Fruit fly (Drosophila melanogaster) Kc167 (cell line): ENCODE results near the gene ctrip.

Experiments
- Myc ChIP-seq: fragments of >200 bp; optimal IDR thresholded peaks from 2 replicates; lab custom pipeline; 2017; ENCODE audit warnings: missing external identifiers
- Sin3A ChIP-seq: fragments of >200 bp; optimal IDR thresholded peaks from 2 replicates; lab custom pipeline; 2018; ENCODE audit warnings: missing external identifiers
- h ChIP-seq: fragments of >200 bp; optimal IDR thresholded peaks from 3 replicates; lab custom pipeline; 2018; ENCODE audit warnings: missing external identifiers
- insv ChIP-seq: fragments of >200 bp; optimal IDR thresholded peaks from 3 replicates; lab custom pipeline; 2018; ENCODE audit warnings: missing external identifiers
- psq ChIP-seq: fragments of >200 bp; optimal IDR thresholded peaks from 2 replicates; lab custom pipeline; 2017; ENCODE audit warnings: missing external identifiers
- ttk ChIP-seq: sonication (Bioruptor generic); optimal IDR thresholded peaks from 2 replicates; lab custom pipeline; 2017; ENCODE audit warnings: missing external identifiers

ctrip gene

dm6 chr3R:4811936-4812534, at the start of gene ctrip, which contains the start of gene Hus1-like:
Gene ctrip, minus strand, starts transcription at chr3R:4812096.
Gene Hus1-like, minus strand, starts transcription at chr3R:4812096.
- no peak for TF ChIP-seq Sin3A

- TF ChIP-seq psq (lab: Kevin White, UChicago) (no peak), Sin3A (no peak), h (lab: Kevin White, UChicago) (no peak), ttk (lab: Kevin White, UChicago) (no peak), insv (no peak), Myc (lab: Kevin White, UChicago) (no peak)
Observed at dm6 chr3R:4861144-4861543, 49.2 kb upstream of the ctrip start.

DNA sequence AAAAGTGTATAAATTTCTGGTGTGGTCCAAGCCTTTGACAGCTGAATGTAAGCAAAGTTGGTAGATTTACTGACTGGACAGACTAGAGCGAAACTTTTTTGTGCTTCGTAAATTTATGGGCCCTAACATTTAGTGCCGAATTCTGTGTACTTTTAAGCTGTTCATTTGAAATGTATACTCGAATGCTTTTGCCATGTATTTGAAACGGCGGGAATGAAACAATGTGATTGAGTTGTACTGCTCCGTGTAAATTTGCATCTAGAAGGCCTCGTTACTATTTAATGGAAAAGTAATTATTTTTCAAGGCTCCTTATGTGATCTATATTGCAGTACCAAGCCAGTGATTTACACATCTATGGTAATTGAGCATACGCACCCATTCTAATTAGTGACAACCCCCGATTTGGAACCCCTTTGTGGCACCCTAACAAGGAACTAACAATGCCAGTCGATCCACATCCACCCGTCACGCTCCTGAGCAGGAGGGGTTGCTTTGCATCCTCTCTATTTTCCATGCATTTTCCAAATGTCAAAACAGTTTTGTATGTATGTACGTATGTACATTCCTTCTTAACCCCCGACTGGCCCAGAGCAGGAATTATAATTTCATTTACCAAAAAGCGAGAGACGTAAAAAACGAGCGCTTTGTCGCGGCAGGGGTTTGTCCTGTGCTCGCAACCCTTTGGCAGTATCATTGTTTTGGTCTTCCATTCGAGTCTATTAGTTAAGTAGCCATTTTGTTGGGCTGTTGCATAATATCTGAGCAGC, 46.8 kb upstream of the ctrip start:
- TF ChIP-seq ttk (lab: Kevin White, UChicago) (no peak), insv (no peak), Sin3A (no peak), h (lab: Kevin White, UChicago) (no peak), psq (lab: Kevin White, UChicago) (no peak), Myc (lab: Kevin White, UChicago) (no peak)

DNA sequence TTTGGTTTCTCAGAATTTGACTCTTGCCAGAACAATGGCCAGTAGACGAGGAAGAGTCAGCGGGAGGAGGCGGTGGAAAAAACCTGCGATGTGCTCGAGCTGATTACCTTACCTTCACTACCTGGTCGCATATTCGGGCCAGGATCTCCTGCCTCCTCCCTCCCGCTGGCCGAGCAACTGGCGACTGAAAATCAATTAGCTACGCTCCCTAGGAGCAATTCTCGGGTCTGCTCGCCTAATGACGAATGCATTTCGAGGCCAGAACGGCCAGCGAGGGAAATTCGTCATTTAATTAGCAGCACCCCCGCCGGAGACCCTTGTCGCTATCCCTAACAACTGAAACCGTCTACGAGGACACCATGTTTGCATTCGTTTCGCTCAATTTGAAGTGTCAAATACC, 46.1 kb upstream of the ctrip start:
- TF ChIP-seq psq (lab: Kevin White, UChicago): no peak
- no peak for TF ChIP-seq Myc (lab: Kevin White, UChicago)
- TF ChIP-seq h (lab: Kevin White, UChicago): no peak
- TF ChIP-seq Sin3A: no peak
- no peak for TF ChIP-seq ttk (lab: Kevin White, UChicago)
- TF ChIP-seq insv: no peak

DNA sequence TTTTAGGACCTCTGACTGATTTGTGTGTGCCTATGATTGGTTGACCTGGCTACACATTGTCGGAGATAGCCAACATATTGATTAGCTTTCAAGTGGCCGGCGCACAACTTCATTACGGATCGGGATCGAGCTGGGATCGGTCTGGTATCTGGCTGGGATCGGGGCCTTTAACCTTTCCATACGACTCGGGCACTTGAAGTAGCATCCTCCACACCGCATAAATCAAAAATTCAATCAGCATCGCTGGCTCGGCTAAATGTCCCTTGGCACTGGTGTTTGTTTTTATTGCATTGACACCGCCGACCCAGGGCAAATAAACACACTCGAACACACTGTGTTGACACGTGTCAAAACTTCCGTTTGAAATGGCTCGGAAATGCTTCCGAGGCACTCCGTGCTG, 43.8 kb upstream of the ctrip start:
- TF ChIP-seq insv (no peak), Sin3A (no peak), h (lab: Kevin White, UChicago) (no peak), Myc (lab: Kevin White, UChicago) (no peak), psq (lab: Kevin White, UChicago) (no peak), ttk (lab: Kevin White, UChicago) (no peak)

DNA sequence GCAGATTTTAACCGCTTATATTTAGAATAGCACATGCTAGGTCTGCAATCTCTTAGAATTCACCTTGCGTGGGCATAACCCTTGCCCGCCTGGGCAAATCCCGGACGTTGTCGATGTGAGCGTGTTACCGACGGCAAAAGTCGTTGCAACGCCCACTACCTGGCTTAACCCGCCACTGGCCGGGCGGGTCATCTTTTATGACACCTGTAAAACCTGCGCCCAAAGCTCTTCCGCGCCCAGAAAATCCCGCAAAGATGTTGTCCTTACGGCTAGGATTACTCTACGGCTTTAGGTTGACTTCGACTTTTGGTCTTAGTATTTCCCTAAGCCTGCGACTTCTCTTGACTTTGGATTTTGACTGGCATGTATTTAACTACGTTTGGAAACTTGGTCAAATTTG, 42.3 kb upstream of the ctrip start:
- TF ChIP-seq Sin3A (no peak), psq (lab: Kevin White, UChicago) (no peak), insv (no peak), ttk (lab: Kevin White, UChicago) (no peak), Myc (lab: Kevin White, UChicago) (no peak), h (lab: Kevin White, UChicago) (no peak)

DNA sequence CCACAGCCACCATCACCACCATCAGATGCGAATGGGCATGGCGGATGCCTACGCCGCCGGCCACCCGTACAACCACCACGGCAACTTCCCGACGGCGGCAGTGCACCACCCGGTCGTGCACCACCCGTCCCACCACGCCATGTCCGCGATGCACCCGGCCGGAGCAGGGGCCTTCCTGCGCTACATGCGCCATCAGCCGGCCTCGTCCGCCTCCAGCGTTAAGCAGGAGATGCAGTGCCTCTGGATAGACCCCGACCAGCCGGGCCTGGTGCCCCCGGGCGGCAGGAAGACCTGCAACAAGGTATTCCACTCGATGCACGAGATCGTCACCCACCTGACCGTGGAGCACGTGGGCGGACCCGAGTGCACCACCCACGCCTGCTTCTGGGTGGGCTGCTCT, 41.6 kb upstream of the ctrip start:
- TF ChIP-seq Myc (lab: Kevin White, UChicago): no peak
- no peak for TF ChIP-seq Sin3A
- no peak for TF ChIP-seq ttk (lab: Kevin White, UChicago)
- no peak for TF ChIP-seq insv
- no peak for TF ChIP-seq psq (lab: Kevin White, UChicago)
- no peak for TF ChIP-seq h (lab: Kevin White, UChicago)

dm6 chr3R:4852373-4852860, 40.5 kb upstream of the ctrip start, which contains the start of gene opa:
Gene opa, plus strand, starts transcription at chr3R:4852813.
- TF ChIP-seq h (lab: Kevin White, UChicago) (no peak), psq (lab: Kevin White, UChicago) (no peak), ttk (lab: Kevin White, UChicago) (no peak), Sin3A (no peak), insv (no peak), Myc (lab: Kevin White, UChicago) (no peak)

- TF ChIP-seq ttk (lab: Kevin White, UChicago) (no peak), Myc (lab: Kevin White, UChicago) (no peak), h (lab: Kevin White, UChicago) (no peak), Sin3A (no peak), insv (no peak), psq (lab: Kevin White, UChicago) (no peak)
Observed at dm6 chr3R:4849035-4849656, 37.2 kb upstream of the ctrip start.

dm6 chr3R:4847388-4847787, 35.5 kb upstream of the ctrip start:
- no peak for TF ChIP-seq insv
- TF ChIP-seq h (lab: Kevin White, UChicago): no peak
- TF ChIP-seq Sin3A: no peak

DNA sequence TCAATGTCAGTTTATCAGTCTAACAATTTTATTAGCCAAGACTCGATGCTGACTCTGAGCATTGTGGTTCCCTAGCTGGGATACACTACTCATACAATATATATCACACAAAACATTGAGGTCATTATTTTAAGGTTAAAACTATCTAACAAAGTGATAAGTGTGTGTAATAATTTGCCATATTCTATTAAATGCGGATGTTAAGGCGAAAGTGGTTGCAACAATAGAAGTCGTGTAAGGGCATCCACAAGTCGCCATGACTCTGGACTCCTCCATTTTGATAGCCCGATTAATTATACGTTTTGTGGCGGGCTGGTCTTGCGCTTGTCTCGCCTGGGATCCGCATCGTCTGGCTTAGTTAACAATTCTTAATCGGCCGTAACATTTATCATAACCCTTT, 34.9 kb upstream of the ctrip start:
- TF ChIP-seq h (lab: Kevin White, UChicago) (no peak), Sin3A (no peak), psq (lab: Kevin White, UChicago) (no peak), ttk (lab: Kevin White, UChicago) (no peak), insv (no peak), Myc (lab: Kevin White, UChicago) (no peak)

dm6 chr3R:4846194-4846593, 34.3 kb upstream of the ctrip start:
- TF ChIP-seq insv (no peak), h (lab: Kevin White, UChicago) (no peak), Myc (lab: Kevin White, UChicago) (no peak), ttk (lab: Kevin White, UChicago) (no peak), psq (lab: Kevin White, UChicago) (no peak), Sin3A (no peak)
